Worm (Caenorhabditis elegans) whole organism, L4/young adult: ENCODE data around the gene acs-6.

Experiments
- W03F9.2 ChIP-seq: fragments of 150-350 bp; optimal IDR thresholded peaks from 2 replicates; lab custom pipeline; 2014; ENCODE audit warnings: missing biosample characterization, missing genetic modification characterization
- dao-5 ChIP-seq: sonication (generic microtip); optimal IDR thresholded peaks from 2 replicates; lab custom pipeline; 2016; ENCODE audit warnings: missing genotype, missing genetic modification characterization, moderate library complexity, missing compliant biosample characterization
- him-1 ChIP-seq: sonication (generic microtip); optimal IDR thresholded peaks from 2 replicates; lab custom pipeline; 2016; ENCODE audit warnings: missing genotype, missing genetic modification reagents, missing genetic modification characterization, missing compliant biosample characterization

acs-6 gene

DNA sequence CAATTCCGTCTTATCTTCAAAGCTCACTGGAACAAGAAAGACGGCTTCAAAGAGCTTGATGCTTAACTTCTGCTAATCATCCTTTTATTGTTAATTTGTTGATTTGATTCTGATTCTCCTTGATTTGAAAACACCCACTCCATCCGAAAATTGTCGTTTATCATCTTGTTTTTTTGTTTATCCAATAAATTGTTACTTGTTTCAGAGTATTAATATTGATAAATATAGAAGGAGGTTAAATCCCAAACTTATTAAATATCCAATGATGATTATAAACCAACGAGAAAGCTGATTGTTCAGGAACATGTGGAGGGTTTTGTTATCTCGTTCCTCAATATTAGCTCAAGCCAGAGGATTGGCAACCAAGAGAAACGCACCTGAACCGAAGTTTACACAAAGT is 51.0 kb downstream of the acs-6 start, which contains the start of gene F10E7.6:
F10E7.6 (plus strand) TSS at position 301 of the 400 bp plus-strand sequence.
- no peak for TF ChIP-seq W03F9.2 (tag; lab: Kevin White, UChicago)
- no peak for TF ChIP-seq dao-5
- TF ChIP-seq him-1: no peak
